Fruit fly (Drosophila melanogaster): ENCODE data around the gene CG31076.

CG31076 gene

dm6 chr3R:26966385-26966784 is 23.3 kb downstream of the CG31076 start, which contains the start of gene Gr97a:
TSS of gene Gr97a (minus strand) at chr3R:26966485.
- TF ChIP-seq CG8478 (optimal IDR thresholded peaks at IDR 0.05) (no peak), Dll (optimal IDR thresholded peaks at IDR 0.05) (no peak), pan (optimal IDR thresholded peaks at IDR 0.05) (no peak), EcR (GFP tag; optimal IDR thresholded peaks at IDR 0.05) (no peak), usp (GFP tag; optimal IDR thresholded peaks at IDR 0.05) (no peak), psq (optimal IDR thresholded peaks at IDR 0.05) (no peak)

DNA sequence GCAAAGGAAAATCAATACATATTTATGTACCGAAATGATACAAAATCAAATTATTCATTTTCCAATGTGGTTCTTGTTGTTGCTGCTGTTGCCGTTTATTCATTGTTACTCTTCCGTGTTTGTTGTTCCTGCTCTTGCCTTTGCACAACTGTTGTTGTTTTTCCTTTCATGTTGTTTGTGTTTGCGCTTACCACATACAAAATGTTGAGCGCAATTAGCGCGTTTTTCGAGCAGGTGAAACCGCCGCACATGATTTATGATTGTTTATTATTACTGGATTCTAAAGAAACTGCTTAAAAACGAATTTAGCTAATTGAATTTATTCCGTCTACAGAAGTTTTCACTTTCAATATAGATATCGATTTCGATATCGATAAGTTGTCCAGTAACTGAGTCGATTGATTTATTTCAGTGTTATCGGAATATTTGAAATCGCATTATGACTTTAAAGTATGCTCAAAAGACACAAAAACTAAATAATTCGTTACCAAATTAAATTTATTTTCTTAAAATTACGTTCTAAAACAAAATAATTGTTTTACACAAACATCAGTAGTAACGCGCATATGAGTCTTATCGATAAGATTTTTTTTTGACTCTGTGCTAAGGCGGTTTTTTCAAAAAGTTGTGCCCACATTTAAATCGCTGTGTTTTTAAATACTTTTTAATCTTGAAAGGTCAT is 25.1 kb downstream of the CG31076 start, which contains the start of gene Tsp97E:
Gene Tsp97E, minus strand, starts transcription at position 366 of the 682 bp plus-strand sequence.
- TF ChIP-seq Dll (optimal IDR thresholded peaks at IDR 0.05): no peak
- no peak for TF ChIP-seq usp (GFP tag; optimal IDR thresholded peaks at IDR 0.05)
- TF ChIP-seq CG8478 (optimal IDR thresholded peaks at IDR 0.05): no peak
- no peak for TF ChIP-seq EcR (GFP tag; optimal IDR thresholded peaks at IDR 0.05)
- TF ChIP-seq pan (optimal IDR thresholded peaks at IDR 0.05): no peak
- no peak for TF ChIP-seq psq (optimal IDR thresholded peaks at IDR 0.05)

DNA sequence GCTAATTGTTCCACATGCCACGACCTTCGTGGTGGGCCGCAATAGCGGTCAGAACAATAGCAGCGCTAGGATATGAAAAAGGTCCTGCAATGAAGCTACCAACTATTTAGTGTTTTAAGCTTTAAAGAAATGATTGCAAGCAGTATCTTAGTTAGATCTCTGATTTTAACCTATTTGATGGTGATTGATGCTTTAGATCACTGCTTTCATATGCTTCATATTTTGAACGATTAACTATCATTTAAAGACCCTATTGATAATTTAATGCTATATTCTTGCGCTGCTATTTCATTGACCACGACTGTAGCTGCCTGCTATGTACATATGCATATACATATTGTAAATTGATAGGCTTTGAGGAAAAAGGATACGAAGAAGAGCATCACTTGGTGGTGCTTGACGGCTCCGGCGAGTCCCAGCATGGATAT is 25.9 kb downstream of the CG31076 start:
- TF ChIP-seq CG8478 (optimal IDR thresholded peaks at IDR 0.05): no peak

DNA sequence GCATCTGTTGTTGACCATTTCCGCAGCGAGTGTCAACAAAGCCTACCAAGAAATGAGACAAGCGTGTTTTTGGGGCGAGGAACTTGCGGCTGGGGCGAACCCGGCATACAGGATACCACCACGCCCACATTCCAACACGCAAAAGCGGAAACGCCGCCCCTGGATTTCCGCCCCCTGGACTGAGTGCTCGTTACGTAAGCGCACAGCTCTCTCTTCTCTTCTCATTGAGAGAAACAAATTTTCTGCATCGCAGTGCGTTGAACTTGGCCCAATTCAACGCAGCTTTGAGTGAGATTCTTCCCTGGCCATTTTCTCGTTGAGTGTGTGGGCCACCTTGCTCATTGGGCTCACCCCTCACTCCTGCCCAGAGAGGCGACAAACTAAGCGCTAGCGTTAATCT is 29.2 kb downstream of the CG31076 start:
- no peak for TF ChIP-seq usp (GFP tag; optimal IDR thresholded peaks at IDR 0.05)
- peak in 1 of 2 experiments; percentile 62 for TF ChIP-seq EcR (GFP tag; optimal IDR thresholded peaks at IDR 0.05)

- TF ChIP-seq usp (GFP tag; optimal IDR thresholded peaks at IDR 0.05): no peak
- TF ChIP-seq EcR (GFP tag; optimal IDR thresholded peaks at IDR 0.05): no peak
- no peak for TF ChIP-seq psq (optimal IDR thresholded peaks at IDR 0.05)
- TF ChIP-seq CG8478 (optimal IDR thresholded peaks at IDR 0.05): no peak
- no peak for TF ChIP-seq Dll (optimal IDR thresholded peaks at IDR 0.05)
- TF ChIP-seq pan (optimal IDR thresholded peaks at IDR 0.05): no peak
Observed at dm6 chr3R:26958314-26958979, 31.2 kb downstream of the CG31076 start, which contains the start of gene CG6330. TSS of gene CG6330 (minus strand) at chr3R:26958491.

- TF ChIP-seq pan (optimal IDR thresholded peaks at IDR 0.05): no peak
- no peak for TF ChIP-seq Dll (optimal IDR thresholded peaks at IDR 0.05)
- TF ChIP-seq CG8478 (optimal IDR thresholded peaks at IDR 0.05): no peak
- TF ChIP-seq psq (optimal IDR thresholded peaks at IDR 0.05): no peak
- TF ChIP-seq EcR (GFP tag; optimal IDR thresholded peaks at IDR 0.05): no peak
- TF ChIP-seq usp (GFP tag; optimal IDR thresholded peaks at IDR 0.05): no peak
Observed at dm6 chr3R:26957132-26957531, 32.5 kb downstream of the CG31076 start.

DNA sequence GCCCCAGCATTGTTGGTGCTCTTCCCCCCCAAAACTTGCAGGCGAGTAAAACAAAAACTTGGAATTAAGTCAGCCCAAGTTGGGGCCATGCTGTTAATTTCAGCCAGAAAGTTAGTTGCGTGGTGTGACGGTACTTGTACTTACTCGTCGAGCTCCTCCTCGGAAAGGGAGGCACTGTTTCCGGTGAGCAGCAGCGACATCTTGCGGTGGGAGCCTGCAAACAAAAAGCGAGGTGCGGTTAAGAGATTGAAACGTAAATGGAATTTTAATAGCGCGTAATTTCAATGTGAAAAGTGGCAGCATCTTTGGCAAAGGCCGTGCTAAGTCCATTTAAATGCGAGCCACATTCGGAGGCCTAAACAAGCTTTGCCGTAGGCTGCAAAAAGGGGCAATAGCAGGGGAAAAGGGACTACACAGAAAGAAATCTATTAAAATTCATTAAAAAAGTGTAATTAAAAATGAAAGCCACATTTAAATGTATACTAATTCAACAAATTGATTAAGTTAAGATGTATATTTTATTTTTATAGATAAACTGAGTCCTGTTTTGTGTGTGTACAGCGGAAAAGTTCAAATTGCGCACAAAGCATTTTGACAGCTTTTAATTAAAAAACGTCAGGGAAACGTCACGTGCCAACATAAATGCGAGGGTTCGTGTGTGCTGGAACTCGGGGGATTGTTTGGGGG is 33.1 kb downstream of the CG31076 start:
- TF ChIP-seq psq (optimal IDR thresholded peaks at IDR 0.05): no peak
- no peak for TF ChIP-seq Dll (optimal IDR thresholded peaks at IDR 0.05)
- no peak for TF ChIP-seq CG8478 (optimal IDR thresholded peaks at IDR 0.05)
- TF ChIP-seq EcR (GFP tag; optimal IDR thresholded peaks at IDR 0.05): no peak
- TF ChIP-seq pan (optimal IDR thresholded peaks at IDR 0.05): no peak
- no peak for TF ChIP-seq usp (GFP tag; optimal IDR thresholded peaks at IDR 0.05)

DNA sequence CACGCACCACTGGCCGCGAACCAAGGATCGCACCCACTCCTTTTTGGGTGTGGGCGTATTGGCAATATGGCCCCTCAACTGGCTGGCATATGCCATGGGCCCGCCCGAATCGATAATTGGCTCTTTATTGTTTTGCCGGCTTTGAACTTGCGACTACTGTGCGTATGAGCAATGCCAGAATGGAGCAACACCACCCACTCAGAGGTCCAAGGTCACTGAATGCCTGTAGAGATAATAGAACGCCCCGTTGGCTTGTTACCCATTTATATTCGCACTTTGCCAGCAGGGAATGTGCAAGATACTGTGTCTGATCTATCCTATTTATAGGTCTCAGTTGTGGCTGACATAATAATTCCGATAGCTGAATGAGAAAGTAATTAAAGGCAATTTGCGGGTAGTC is 34.1 kb downstream of the CG31076 start:
- TF ChIP-seq pan (optimal IDR thresholded peaks at IDR 0.05) (no peak), CG8478 (optimal IDR thresholded peaks at IDR 0.05) (no peak), usp (GFP tag; optimal IDR thresholded peaks at IDR 0.05) (no peak), EcR (GFP tag; optimal IDR thresholded peaks at IDR 0.05) (no peak), Dll (optimal IDR thresholded peaks at IDR 0.05) (no peak), psq (optimal IDR thresholded peaks at IDR 0.05) (no peak)

dm6 chr3R:26954020-26954672 is 35.5 kb downstream of the CG31076 start:
- TF ChIP-seq CG8478 (optimal IDR thresholded peaks at IDR 0.05) (peak; percentile 44), pan (optimal IDR thresholded peaks at IDR 0.05) (peak; percentile 71), EcR (GFP tag; optimal IDR thresholded peaks at IDR 0.05) (no peak), Dll (optimal IDR thresholded peaks at IDR 0.05) (no peak), psq (optimal IDR thresholded peaks at IDR 0.05) (no peak), usp (GFP tag; optimal IDR thresholded peaks at IDR 0.05) (no peak)

DNA sequence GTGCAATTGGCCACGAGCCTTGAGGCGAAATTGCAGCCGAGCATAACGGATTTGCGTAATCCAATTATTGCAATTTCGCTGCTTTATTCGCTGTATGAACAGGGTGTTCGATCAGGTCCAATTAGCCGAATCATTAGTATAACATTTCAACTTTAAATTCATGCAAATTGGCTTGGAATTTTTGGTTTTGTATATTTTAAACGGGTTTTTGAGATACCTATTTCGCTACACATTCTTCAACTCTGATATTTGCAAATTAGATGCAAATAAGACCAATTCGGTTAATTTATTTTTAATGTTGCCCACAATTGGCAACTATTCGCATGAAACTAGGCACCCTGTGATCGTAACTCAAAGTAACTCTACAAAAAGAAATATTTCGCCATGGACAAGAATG is 36.2 kb downstream of the CG31076 start:
- TF ChIP-seq pan (optimal IDR thresholded peaks at IDR 0.05): no peak
- no peak for TF ChIP-seq usp (GFP tag; optimal IDR thresholded peaks at IDR 0.05)
- no peak for TF ChIP-seq Dll (optimal IDR thresholded peaks at IDR 0.05)
- no peak for TF ChIP-seq psq (optimal IDR thresholded peaks at IDR 0.05)
- no peak for TF ChIP-seq CG8478 (optimal IDR thresholded peaks at IDR 0.05)
- no peak for TF ChIP-seq EcR (GFP tag; optimal IDR thresholded peaks at IDR 0.05)

DNA sequence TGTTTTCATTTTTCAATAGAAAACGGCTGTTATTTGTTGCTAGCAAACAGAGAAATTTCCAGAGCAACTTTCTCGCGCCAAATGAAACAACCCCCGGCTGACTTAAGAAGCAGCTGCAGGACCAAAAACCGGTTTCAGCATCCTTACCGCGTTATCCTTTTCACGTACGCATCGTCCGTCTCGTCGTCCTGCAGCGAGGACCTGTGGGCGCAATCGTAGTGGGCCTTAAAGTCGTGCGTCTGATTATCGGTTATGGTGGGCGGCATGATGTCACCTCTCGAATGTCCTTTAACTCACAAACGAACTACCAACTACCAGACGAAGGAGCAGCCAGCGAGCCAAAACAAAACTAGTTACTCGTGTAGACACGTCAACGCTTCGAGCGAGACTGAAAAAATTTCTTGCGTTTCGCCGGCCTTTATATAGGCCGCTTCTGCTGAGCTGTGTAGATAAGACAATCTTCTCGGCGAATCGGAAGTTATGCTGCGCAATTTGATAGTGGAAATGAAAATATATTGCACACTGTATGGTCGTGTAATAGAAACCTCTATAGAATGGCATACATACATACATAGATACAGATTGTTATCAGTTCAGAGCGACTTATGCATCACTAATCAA is 36.7 kb downstream of the CG31076 start:
- TF ChIP-seq psq (optimal IDR thresholded peaks at IDR 0.05) (no peak), EcR (GFP tag; optimal IDR thresholded peaks at IDR 0.05) (no peak), usp (GFP tag; optimal IDR thresholded peaks at IDR 0.05) (no peak), CG8478 (optimal IDR thresholded peaks at IDR 0.05) (no peak), Dll (optimal IDR thresholded peaks at IDR 0.05) (no peak), pan (optimal IDR thresholded peaks at IDR 0.05) (no peak)

All from whole organism.